Fruit fly (Drosophila melanogaster): ENCODE measurements around the gene CG32641.

Gene CG32641

dm6 chrX:13204718-13205117, 20.4 kb downstream of the CG32641 start:
- no peak for TF ChIP-seq noc (tag; optimal IDR thresholded peaks at IDR 0.05)

- no peak for TF ChIP-seq noc (tag; optimal IDR thresholded peaks at IDR 0.05)
These were observed 23.8 kb downstream of the CG32641 start for dm6 chrX:13208075-13208474.

dm6 chrX:13208554-13208953, 24.3 kb downstream of the CG32641 start:
- no peak for TF ChIP-seq noc (tag; optimal IDR thresholded peaks at IDR 0.05)

dm6 chrX:13209410-13209809, 25.1 kb downstream of the CG32641 start:
- no peak for TF ChIP-seq noc (tag; optimal IDR thresholded peaks at IDR 0.05)

- no peak for TF ChIP-seq noc (tag; optimal IDR thresholded peaks at IDR 0.05)
These were observed 26.2 kb downstream of the CG32641 start for dm6 chrX:13210429-13210828.

- no peak for TF ChIP-seq noc (tag; optimal IDR thresholded peaks at IDR 0.05)
These were observed 27.3 kb downstream of the CG32641 start, which contains the start of gene sno for dm6 chrX:13211357-13212137. sno (minus strand) TSS chrX:13211674.

- TF ChIP-seq noc (tag; optimal IDR thresholded peaks at IDR 0.05) = no peak
These were observed 27.8 kb downstream of the CG32641 start, which contains the start of gene REG for dm6 chrX:13212138-13212481. REG (plus strand) TSS chrX:13212325.

dm6 chrX:13214056-13214455, 29.8 kb downstream of the CG32641 start:
- TF ChIP-seq noc (tag; optimal IDR thresholded peaks at IDR 0.05) = no peak

dm6 chrX:13219290-13219689, 35.0 kb downstream of the CG32641 start:
- no peak for TF ChIP-seq noc (tag; optimal IDR thresholded peaks at IDR 0.05)

dm6 chrX:13220418-13220817, 36.1 kb downstream of the CG32641 start:
- no peak for TF ChIP-seq noc (tag; optimal IDR thresholded peaks at IDR 0.05)

dm6 chrX:13221311-13221710, 37.0 kb downstream of the CG32641 start:
- TF ChIP-seq noc (tag; optimal IDR thresholded peaks at IDR 0.05) = no peak

- TF ChIP-seq noc (tag; optimal IDR thresholded peaks at IDR 0.05) = no peak
These were observed 37.6 kb downstream of the CG32641 start for dm6 chrX:13221835-13222234.

dm6 chrX:13224846-13225245, 40.6 kb downstream of the CG32641 start:
- no peak for TF ChIP-seq noc (tag; optimal IDR thresholded peaks at IDR 0.05)

- TF ChIP-seq noc (tag; optimal IDR thresholded peaks at IDR 0.05) = no peak
These were observed 42.2 kb downstream of the CG32641 start for dm6 chrX:13226478-13226877.

- no peak for TF ChIP-seq noc (tag; optimal IDR thresholded peaks at IDR 0.05)
These were observed 43.4 kb downstream of the CG32641 start for dm6 chrX:13227505-13228207.

- TF ChIP-seq noc (tag; optimal IDR thresholded peaks at IDR 0.05) = no peak
These were observed 43.9 kb downstream of the CG32641 start for dm6 chrX:13228208-13228606.

- TF ChIP-seq noc (tag; optimal IDR thresholded peaks at IDR 0.05) = no peak
These were observed 44.9 kb downstream of the CG32641 start for dm6 chrX:13229217-13229616.
